Fruit fly (Drosophila melanogaster) whole organism, embryonic: ENCODE data around the gene fliI.

Source experiments
- Aef1 ChIP-seq: fragments of 200-800 bp; sonication (Bioruptor generic); IDR thresholded peaks from 3 replicates; pipeline ENCODE4 v1.3.6; 2022; ENCODE audit warnings: missing biosample characterization, missing genetic modification characterization
- CG10321 ChIP-seq: fragments of 200-800 bp; sonication (Bioruptor generic); IDR thresholded peaks from 2 replicates; pipeline ENCODE4 v1.3.6; 2022; ENCODE audit warnings: missing biosample characterization, missing genetic modification characterization
- CG11085 ChIP-seq: fragments of 200-800 bp; sonication (Bioruptor generic); IDR thresholded peaks from 2 replicates; pipeline ENCODE4 v1.3.6; 2022; ENCODE audit warnings: missing biosample characterization, missing genetic modification characterization
- CG14710 ChIP-seq: fragments of 200-800 bp; sonication (Bioruptor generic); optimal IDR thresholded peaks from 3 replicates; lab custom pipeline; 2019; ENCODE audit warnings: missing biosample characterization, mild to moderate bottlenecking, missing genetic modification characterization, moderate library complexity
- CG1832 ChIP-seq: fragments of 200-800 bp; sonication (Bioruptor generic); optimal IDR thresholded peaks from 2 replicates; lab custom pipeline; 2017; ENCODE audit warnings: missing biosample characterization, mild to moderate bottlenecking, missing genetic modification characterization, inconsistent platforms
- CG2875 ChIP-seq: fragments of 200-800 bp; sonication (Bioruptor generic); optimal IDR thresholded peaks from 2 replicates; lab custom pipeline; 2017; ENCODE audit warnings: missing biosample characterization, mild to moderate bottlenecking, missing genetic modification characterization, missing genetic modification reagents
- CG3847 ChIP-seq: fragments of 200-800 bp; sonication (Bioruptor generic); IDR thresholded peaks from 2 replicates; pipeline ENCODE4 v1.3.6; 2022; ENCODE audit warnings: missing biosample characterization, missing genetic modification characterization
- CG6683 ChIP-seq: fragments of 200-800 bp; sonication (Bioruptor generic); optimal IDR thresholded peaks from 2 replicates; lab custom pipeline; 2017; ENCODE audit warnings: missing biosample characterization, mild to moderate bottlenecking, missing genetic modification characterization, missing genetic modification reagents
- CG8290 ChIP-seq, 3 experiments: fragments of 200-800 bp; sonication (Bioruptor generic); optimal IDR thresholded peaks; 2 replicates each; lab custom pipeline; 2016 to 2019; ENCODE audit warnings: missing biosample characterization in 3 of 3, missing genetic modification characterization in 3 of 3, mild to moderate bottlenecking in 2 of 3, moderate library complexity in 1 of 3
- CG8478 ChIP-seq: fragments of >200 bp; optimal IDR thresholded peaks from 2 replicates; lab custom pipeline; 2018
- CG8944 ChIP-seq: fragments of 200-800 bp; sonication (Bioruptor generic); optimal IDR thresholded peaks from 3 replicates; lab custom pipeline; 2016; ENCODE audit warnings: missing biosample characterization, missing genetic modification characterization
- CG9817 ChIP-seq: fragments of 200-800 bp; sonication (Bioruptor generic); optimal IDR thresholded peaks from 2 replicates; lab custom pipeline; 2018; ENCODE audit warnings: missing biosample characterization, mild to moderate bottlenecking, missing genetic modification characterization, moderate library complexity
- Deaf1 ChIP-seq: fragments of 200-800 bp; optimal IDR thresholded peaks from 3 replicates; lab custom pipeline; 2019; ENCODE audit warnings: missing biosample characterization, mild to moderate bottlenecking, missing genetic modification characterization, moderate library complexity
- Ets65A ChIP-seq: fragments of 200-800 bp; sonication (Bioruptor generic); peaks from one replicate; lab custom pipeline; 2016; ENCODE audit warnings: missing biosample characterization, missing genetic modification characterization
- HLHmδ ChIP-seq: fragments of 200-800 bp; sonication (Bioruptor generic); optimal IDR thresholded peaks from 2 replicates; lab custom pipeline; 2018; ENCODE audit warnings: missing biosample characterization, mild to moderate bottlenecking, missing genetic modification characterization, moderate library complexity
- HmgZ ChIP-seq: fragments of 200-800 bp; sonication (Bioruptor generic); optimal IDR thresholded peaks from 2 replicates; lab custom pipeline; 2018; ENCODE audit warnings: missing biosample characterization, mild to moderate bottlenecking, missing genetic modification characterization
- MBD-R2 ChIP-seq: fragments of 200-800 bp; sonication (Bioruptor generic); IDR thresholded peaks from 2 replicates; pipeline ENCODE4 v1.3.6; 2022; ENCODE audit warnings: missing biosample characterization, missing genetic modification characterization
- Med ChIP-seq: fragments of 200-800 bp; sonication (Bioruptor generic); peaks from one replicate; lab custom pipeline; 2016; ENCODE audit warnings: missing biosample characterization, missing genetic modification characterization, mild to moderate bottlenecking, inconsistent platforms, moderate library complexity
- Myb ChIP-seq: fragments of 200-800 bp; sonication (Bioruptor generic); optimal IDR thresholded peaks from 2 replicates; lab custom pipeline; 2016; ENCODE audit warnings: missing biosample characterization, missing genetic modification characterization
- Sry-δ ChIP-seq: fragments of 200-800 bp; sonication (Bioruptor generic); optimal IDR thresholded peaks from 2 replicates; lab custom pipeline; 2016; ENCODE audit warnings: missing biosample characterization, missing genetic modification characterization
- Trl ChIP-seq, 3 experiments: fragments of >200 bp in 2 of 3; fragments of 200-800 bp in 1 of 3; sonication (Bioruptor generic) in 1 of 3; optimal IDR thresholded peaks; 2 replicates in 1 of 3; 3 replicates in 2 of 3; lab custom pipeline; 2016 to 2017; ENCODE audit warnings: missing biosample characterization in 1 of 3, missing genetic modification characterization in 1 of 3
- amos ChIP-seq: fragments of 200-800 bp; sonication (Bioruptor generic); IDR thresholded peaks from 2 replicates; pipeline ENCODE4 v1.3.6; 2022; ENCODE audit warnings: missing biosample characterization, missing genetic modification characterization; ENCODE audit not compliant: partially characterized antibody
- ase ChIP-seq: fragments of 200-800 bp; sonication (Bioruptor generic); IDR thresholded peaks from 3 replicates; pipeline ENCODE4 v1.3.6; 2022; ENCODE audit warnings: missing biosample characterization, missing genetic modification characterization
- bigmax ChIP-seq: fragments of 200-800 bp; sonication (Bioruptor generic); optimal IDR thresholded peaks from 2 replicates; lab custom pipeline; 2018; ENCODE audit warnings: missing biosample characterization, mild to moderate bottlenecking, missing genetic modification characterization
- cg ChIP-seq: fragments of 200-800 bp; sonication (Bioruptor generic); optimal IDR thresholded peaks from 3 replicates; lab custom pipeline; 2019; ENCODE audit warnings: missing biosample characterization, mild to moderate bottlenecking, missing genetic modification characterization, moderate library complexity
- crp ChIP-seq, 2 experiments: fragments of 200-800 bp; sonication (Bioruptor generic); optimal IDR thresholded peaks; 2 replicates in 1 of 2; 3 replicates in 1 of 2; lab custom pipeline; 2017; ENCODE audit warnings: missing biosample characterization in 2 of 2, missing genetic modification characterization in 2 of 2, mild to moderate bottlenecking in 1 of 2, moderate library complexity in 1 of 2
- da ChIP-seq: fragments of 200-800 bp; sonication (Bioruptor generic); optimal IDR thresholded peaks from 2 replicates; lab custom pipeline; 2016; ENCODE audit warnings: missing biosample characterization, missing genetic modification characterization
- grn ChIP-seq: fragments of 200-800 bp; sonication (Bioruptor generic); optimal IDR thresholded peaks from 3 replicates; lab custom pipeline; 2017; ENCODE audit warnings: missing biosample characterization, missing genetic modification characterization
- kni ChIP-seq: fragments of 200-800 bp; sonication (Bioruptor generic); optimal IDR thresholded peaks from 3 replicates; lab custom pipeline; 2017; ENCODE audit warnings: mild to moderate bottlenecking, missing biosample characterization, missing genetic modification reagents, missing genetic modification characterization
- mld ChIP-seq: fragments of 200-800 bp; sonication (Bioruptor generic); IDR thresholded peaks from 3 replicates; pipeline ENCODE4 v1.3.6; 2022; ENCODE audit warnings: missing biosample characterization, missing genetic modification characterization; ENCODE audit not compliant: partially characterized antibody
- nom ChIP-seq: fragments of 200-800 bp; sonication (Bioruptor generic); optimal IDR thresholded peaks from 2 replicates; lab custom pipeline; 2017; ENCODE audit warnings: missing biosample characterization, missing genetic modification characterization, mild to moderate bottlenecking, moderate library complexity, missing genetic modification reagents
- phol ChIP-seq: fragments of 200-800 bp; sonication (Bioruptor generic); optimal IDR thresholded peaks from 3 replicates; lab custom pipeline; 2018; ENCODE audit warnings: missing biosample characterization, mild to moderate bottlenecking, missing genetic modification characterization, moderate library complexity
- sd ChIP-seq: fragments of 200-800 bp; sonication (Bioruptor generic); optimal IDR thresholded peaks from 3 replicates; lab custom pipeline; 2018; ENCODE audit warnings: missing biosample characterization, mild to moderate bottlenecking, missing genetic modification characterization, moderate library complexity
- sisA ChIP-seq: fragments of 200-800 bp; sonication (Bioruptor generic); IDR thresholded peaks from 2 replicates; pipeline ENCODE4 v1.3.6; 2022; ENCODE audit warnings: missing biosample characterization, missing genetic modification characterization
- so ChIP-seq: fragments of 200-800 bp; sonication (Bioruptor generic); IDR thresholded peaks from 3 replicates; pipeline ENCODE4 v1.3.6; 2022; ENCODE audit warnings: missing biosample characterization, missing genetic modification characterization
- sob ChIP-seq: fragments of 200-800 bp; sonication (Bioruptor generic); IDR thresholded peaks from 2 replicates; pipeline ENCODE4 v1.3.6; 2022; ENCODE audit warnings: missing biosample characterization, missing genetic modification characterization
- sug ChIP-seq: fragments of 200-800 bp; optimal IDR thresholded peaks from 2 replicates; lab custom pipeline; 2019; ENCODE audit warnings: missing biosample characterization, mild to moderate bottlenecking, missing genetic modification characterization, moderate library complexity
- trem ChIP-seq: fragments of 200-800 bp; optimal IDR thresholded peaks from 3 replicates; lab custom pipeline; 2019; ENCODE audit warnings: missing biosample characterization, mild to moderate bottlenecking, missing genetic modification characterization, moderate library complexity
- tx ChIP-seq: fragments of 200-800 bp; sonication (Bioruptor generic); optimal IDR thresholded peaks from 2 replicates; lab custom pipeline; 2016; ENCODE audit warnings: missing biosample characterization, missing genetic modification characterization

Gene fliI

dm6 chrX:21368410-21368918 is 28.9 kb downstream of the fliI start (continued):
- TF ChIP-seq tx = no peak
- TF ChIP-seq CG1832 (GFP tag; lab: Kevin White, UChicago) = peak; percentile 74
- peak; percentile 77 for TF ChIP-seq cg (GFP tag; lab: Kevin White, UChicago)
- peak; percentile 24; the same call in 1 of the 2 replicates for TF ChIP-seq MBD-R2 (GFP tag; lab: Robert Waterston, UW)
- TF ChIP-seq phol (tag; lab: Kevin White, UChicago) = peak; percentile 4
- TF ChIP-seq so (GFP tag; lab: Robert Waterston, UW) = no peak
- 0 out of 2 replicates have a peak, but pooled peaks have one; percentile 29 for TF ChIP-seq sob (GFP tag; lab: Robert Waterston, UW)
- peak; percentile 68 for TF ChIP-seq CG10321
- no peak for TF ChIP-seq CG8944 (GFP tag; lab: Kevin White, UChicago)
- peak; percentile 94 for TF ChIP-seq bigmax (GFP tag; lab: Kevin White, UChicago)
- TF ChIP-seq crp (GFP tag; optimal IDR thresholded peaks at IDR 0.05; lab: Kevin White, UChicago) = peak in 1 of 2 experiments; percentile 84
- TF ChIP-seq Trl (optimal IDR thresholded peaks at IDR 0.05; lab: Kevin White, UChicago) = peak; percentile 34 to 69
- no peak for TF ChIP-seq Trl (GFP tag; optimal IDR thresholded peaks at IDR 0.05; lab: Kevin White, UChicago)
- TF ChIP-seq sug = peak; percentile 7
- no peak for TF ChIP-seq Deaf1 (tag; lab: Kevin White, UChicago)
- no peak for TF ChIP-seq CG8290 (GFP tag; optimal IDR thresholded peaks at IDR 0.05; lab: Kevin White, UChicago)
- peak in 1 of 2 experiments; percentile 56 for TF ChIP-seq CG8290 (tag; optimal IDR thresholded peaks at IDR 0.05; lab: Kevin White, UChicago)
- TF ChIP-seq sisA (GFP tag; lab: Robert Waterston, UW) = no peak
- peak; percentile 33 for TF ChIP-seq CG8478
- 0 out of 3 replicates have a peak, but pooled peaks have one; percentile 23 for TF ChIP-seq Aef1 (GFP tag; lab: Robert Waterston, UW)
- TF ChIP-seq CG9817 = no peak
- peak; percentile 73 for TF ChIP-seq kni (GFP tag; lab: Kevin White, UChicago)
- peak; percentile 32 for TF ChIP-seq Med
- no peak for TF ChIP-seq Myb (GFP tag; lab: Kevin White, UChicago)
- TF ChIP-seq CG14710 (tag; lab: Kevin White, UChicago) = no peak
- no peak for TF ChIP-seq HLHmδ (GFP tag; lab: Kevin White, UChicago)
- peak; percentile 95 for TF ChIP-seq sd
- no peak for TF ChIP-seq CG6683 (GFP tag; lab: Kevin White, UChicago)
- TF ChIP-seq Ets65A (GFP tag; lab: Kevin White, UChicago) = no peak
- TF ChIP-seq Sry-δ (GFP tag; lab: Kevin White, UChicago) = peak; percentile 35
- TF ChIP-seq CG2875 (GFP tag; lab: Kevin White, UChicago) = no peak
- 0 out of 3 replicates have a peak, but pooled peaks have one; percentile 21 for TF ChIP-seq ase (GFP tag; lab: Robert Waterston, UW)
- peak; percentile 36 for TF ChIP-seq HmgZ
- no peak for TF ChIP-seq mld (GFP tag; lab: Robert Waterston, UW)
- no peak for TF ChIP-seq grn (GFP tag; lab: Kevin White, UChicago)
- TF ChIP-seq CG11085 = no peak
- TF ChIP-seq nom (GFP tag; lab: Kevin White, UChicago) = peak; percentile 11
- TF ChIP-seq amos (GFP tag; lab: Robert Waterston, UW) = no peak
- TF ChIP-seq CG3847 (GFP tag; lab: Robert Waterston, UW) = peak; percentile 20; the same call in 1 of the 2 replicates
- peak; percentile 76 for TF ChIP-seq da (GFP tag; lab: Kevin White, UChicago)
- peak; percentile 16 for TF ChIP-seq trem (tag; lab: Kevin White, UChicago)
